Fruit fly (Drosophila melanogaster): ENCODE results near the gene Bin1.

Bin1 gene

DNA sequence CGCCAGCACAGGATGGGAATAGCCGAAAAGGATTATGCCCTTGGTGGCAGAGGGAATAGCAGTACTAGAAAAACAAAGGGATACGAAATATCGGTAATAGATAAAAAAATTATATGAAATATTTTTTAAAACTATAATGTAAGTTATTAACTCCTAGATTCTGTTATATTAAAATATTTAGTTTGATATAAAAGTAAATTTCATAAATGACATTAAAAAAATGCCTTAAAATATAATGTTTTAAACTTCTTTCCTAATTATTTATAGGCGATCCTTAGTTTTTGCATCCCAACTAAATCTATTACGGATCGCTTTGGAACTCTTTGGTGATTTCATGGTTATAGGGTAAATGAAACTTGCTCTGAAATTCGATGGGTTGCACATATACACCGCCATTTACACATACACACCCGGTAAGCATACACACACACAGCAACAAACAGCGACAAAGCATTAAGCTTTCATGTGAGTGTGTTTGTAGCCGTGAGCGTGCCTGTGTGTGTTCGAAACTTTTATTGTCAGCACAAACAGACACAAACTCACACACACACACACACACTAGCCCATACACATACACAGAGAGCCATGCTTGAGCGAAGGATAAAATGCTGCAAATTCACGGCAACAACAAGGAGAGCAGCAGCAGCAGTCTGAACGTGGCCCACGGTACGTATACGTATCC lies 24.6 kb upstream of the Bin1 start:
- TF ChIP-seq Sox100B (GFP tag; optimal IDR thresholded peaks at IDR 0.05) (peak; percentile 58), CoRest (tag; optimal IDR thresholded peaks at IDR 0.05) (peak; percentile 34), cg (GFP tag; optimal IDR thresholded peaks at IDR 0.05) (peak; percentile 75), dm (GFP tag; optimal IDR thresholded peaks at IDR 0.05) (no peak), lov (optimal IDR thresholded peaks at IDR 0.05) (no peak), lov (GFP tag; IDR thresholded peaks at IDR 0.05) (0 out of 3 replicates have a peak, but pooled peaks have one; percentile 67), CG11504 (tag; optimal IDR thresholded peaks at IDR 0.05) (peak; percentile 71), dimm (GFP tag; IDR thresholded peaks at IDR 0.05) (no peak), BtbVII (GFP tag; optimal IDR thresholded peaks at IDR 0.05) (peak; percentile 68), fd96Cb (tag; optimal IDR thresholded peaks at IDR 0.05) (peak; percentile 27), CG31441 (GFP tag; IDR thresholded peaks at IDR 0.05) (peak; percentile 52; the same call in 1 of the 2 replicates), Dip2 (GFP tag; IDR thresholded peaks at IDR 0.05) (no peak), CG7556 (GFP tag; optimal IDR thresholded peaks at IDR 0.05) (peak; percentile 79), insv (GFP tag; optimal IDR thresholded peaks at IDR 0.05) (no peak), PHDP (tag; optimal IDR thresholded peaks at IDR 0.05) (peak; percentile 34), stc (GFP tag; IDR thresholded peaks at IDR 0.05) (no peak), CG2678 (tag; optimal IDR thresholded peaks at IDR 0.05) (peak; percentile 74), CG6254 (GFP tag; optimal IDR thresholded peaks at IDR 0.05) (peak; percentile 11), dmrt99B (tag; optimal IDR thresholded peaks at IDR 0.05) (peak; percentile 55), CG10267 (tag; optimal IDR thresholded peaks at IDR 0.05) (peak; percentile 6), CG11695 (GFP tag; IDR thresholded peaks at IDR 0.05) (0 out of 3 replicates have a peak, but pooled peaks have one; percentile 15), Hr51 (GFP tag; optimal IDR thresholded peaks at IDR 0.05) (peak in 1 of 2 experiments; percentile 36), Nf-YC (tag; optimal IDR thresholded peaks at IDR 0.05) (peak; percentile 32), CG6765 (GFP tag; optimal IDR thresholded peaks at IDR 0.05) (peak; percentile 19), Xbp1 (GFP tag; optimal IDR thresholded peaks at IDR 0.05) (peak; percentile 2), grau (tag; optimal IDR thresholded peaks at IDR 0.05) (peak; percentile 40), pum (GFP tag; optimal IDR thresholded peaks at IDR 0.05) (no peak), Med (GFP tag) (peak; percentile 69), nmo (GFP tag; optimal IDR thresholded peaks at IDR 0.05) (peak; percentile 23), Hmr (GFP tag; optimal IDR thresholded peaks at IDR 0.05) (peak; percentile 57), Fer3 (tag; optimal IDR thresholded peaks at IDR 0.05) (no peak), CG18011 (GFP tag; optimal IDR thresholded peaks at IDR 0.05) (no peak), Blimp-1 (GFP tag; optimal IDR thresholded peaks at IDR 0.05) (no peak), Max (GFP tag; optimal IDR thresholded peaks at IDR 0.05) (no peak), CG8924 (tag; optimal IDR thresholded peaks at IDR 0.05) (peak; percentile 54), CG9727 (GFP tag; optimal IDR thresholded peaks at IDR 0.05) (peak; percentile 24), lab (GFP tag; optimal IDR thresholded peaks at IDR 0.05) (peak; percentile 48), CG17359 (tag; optimal IDR thresholded peaks at IDR 0.05) (peak; percentile 17), ap (GFP tag; IDR thresholded peaks at IDR 0.05) (no peak), Hand (GFP tag; optimal IDR thresholded peaks at IDR 0.05) (peak; percentile 32), sens (GFP tag) (peak; percentile 58), CG6813 (GFP tag; optimal IDR thresholded peaks at IDR 0.05) (no peak), Oli (tag; optimal IDR thresholded peaks at IDR 0.05) (peak; percentile 28), CG12391 (tag; optimal IDR thresholded peaks at IDR 0.05) (peak; percentile 4), phol (tag; optimal IDR thresholded peaks at IDR 0.05) (peak; percentile 31), CG18599 (GFP tag; optimal IDR thresholded peaks at IDR 0.05) (peak; percentile 53), ssp (GFP tag; IDR thresholded peaks at IDR 0.05) (no peak), CG10979 (tag; optimal IDR thresholded peaks at IDR 0.05) (peak; percentile 14)
